Fruit fly (Drosophila melanogaster) whole organism, embryonic: ENCODE results near the gene Cpr30F.

Experiments used
- CG10267 ChIP-seq: fragments of 200-800 bp; sonication (Bioruptor generic); optimal IDR thresholded peaks from 2 replicates; lab custom pipeline; 2018; ENCODE audit warnings: missing biosample characterization, mild to moderate bottlenecking, missing genetic modification characterization, moderate library complexity
- CG10565 ChIP-seq: fragments of 200-800 bp; sonication (Bioruptor generic); optimal IDR thresholded peaks from 3 replicates; lab custom pipeline; 2016; ENCODE audit warnings: missing biosample characterization, mild to moderate bottlenecking, missing genetic modification characterization
- CG10654 ChIP-seq: fragments of 200-800 bp; sonication (Bioruptor generic); optimal IDR thresholded peaks from 2 replicates; lab custom pipeline; 2016; ENCODE audit warnings: missing biosample characterization, missing genetic modification characterization
- CG10959 ChIP-seq: fragments of 200-800 bp; sonication (Bioruptor generic); IDR thresholded peaks from 2 replicates; pipeline ENCODE4 v1.3.6; 2022; ENCODE audit warnings: missing biosample characterization, missing genetic modification characterization
- CG10979 ChIP-seq: fragments of 200-800 bp; sonication (Bioruptor generic); optimal IDR thresholded peaks from 2 replicates; lab custom pipeline; 2018; ENCODE audit warnings: missing biosample characterization, mild to moderate bottlenecking, missing genetic modification characterization, moderate library complexity
- CG11398 ChIP-seq: fragments of 200-800 bp; sonication (Bioruptor generic); optimal IDR thresholded peaks from 2 replicates; lab custom pipeline; 2016; ENCODE audit warnings: missing biosample characterization, missing genetic modification characterization
- CG13624 ChIP-seq: fragments of 200-800 bp; sonication (Bioruptor generic); optimal IDR thresholded peaks from 2 replicates; lab custom pipeline; 2016; ENCODE audit warnings: missing biosample characterization, missing genetic modification characterization
- CG15269 ChIP-seq: fragments of 200-800 bp; sonication (Bioruptor generic); optimal IDR thresholded peaks from 2 replicates; lab custom pipeline; 2018; ENCODE audit warnings: missing biosample characterization, mild to moderate bottlenecking, missing genetic modification characterization, moderate library complexity
- CG15696 ChIP-seq: fragments of 200-800 bp; sonication (Bioruptor generic); optimal IDR thresholded peaks from 2 replicates; lab custom pipeline; 2019; ENCODE audit warnings: missing biosample characterization, mild to moderate bottlenecking, missing genetic modification characterization, moderate library complexity
- CG18599 ChIP-seq: fragments of 200-800 bp; sonication (Bioruptor generic); optimal IDR thresholded peaks from 3 replicates; lab custom pipeline; 2017; ENCODE audit warnings: missing biosample characterization, missing genetic modification characterization, mild to moderate bottlenecking, moderate library complexity, missing genetic modification reagents
- CG31441 ChIP-seq: fragments of 200-800 bp; sonication (Bioruptor generic); IDR thresholded peaks from 2 replicates; pipeline ENCODE4 v1.3.6; 2022; ENCODE audit warnings: missing biosample characterization, missing genetic modification characterization
- CG3407 ChIP-seq: fragments of 200-800 bp; sonication (Bioruptor generic); optimal IDR thresholded peaks from 2 replicates; lab custom pipeline; 2018; ENCODE audit warnings: missing biosample characterization, mild to moderate bottlenecking, missing genetic modification characterization
- CG34376 ChIP-seq: fragments of 200-800 bp; sonication (Bioruptor generic); optimal IDR thresholded peaks from 2 replicates; lab custom pipeline; 2018; ENCODE audit warnings: missing biosample characterization, mild to moderate bottlenecking, missing genetic modification characterization
- CG34422 ChIP-seq: fragments of 200-800 bp; sonication (Bioruptor generic); IDR thresholded peaks from 3 replicates; pipeline ENCODE4 v1.3.6; 2022; ENCODE audit warnings: missing biosample characterization, missing genetic modification characterization
- CG3838 ChIP-seq: fragments of 200-800 bp; sonication (Bioruptor generic); optimal IDR thresholded peaks from 3 replicates; lab custom pipeline; 2016; ENCODE audit warnings: missing biosample characterization, missing genetic modification characterization
- CG3995 ChIP-seq: fragments of 200-800 bp; sonication (Bioruptor generic); optimal IDR thresholded peaks from 3 replicates; lab custom pipeline; 2016; ENCODE audit warnings: missing biosample characterization, missing genetic modification characterization
- CG6813 ChIP-seq: fragments of 200-800 bp; sonication (Bioruptor generic); optimal IDR thresholded peaks from 2 replicates; lab custom pipeline; 2017; ENCODE audit warnings: missing biosample characterization, missing genetic modification characterization, mild to moderate bottlenecking, moderate library complexity, missing genetic modification reagents
- CG8089 ChIP-seq: fragments of 200-800 bp; sonication (Bioruptor generic); optimal IDR thresholded peaks from 3 replicates; lab custom pipeline; 2016; ENCODE audit warnings: missing biosample characterization, missing genetic modification characterization
- CG8281 ChIP-seq: fragments of 200-800 bp; sonication (Bioruptor generic); optimal IDR thresholded peaks from 2 replicates; lab custom pipeline; 2018; ENCODE audit warnings: missing biosample characterization, mild to moderate bottlenecking, missing genetic modification characterization, moderate library complexity
- CG8478 ChIP-seq: fragments of >200 bp; optimal IDR thresholded peaks from 2 replicates; lab custom pipeline; 2018
- CG9727 ChIP-seq: fragments of 200-800 bp; sonication (Bioruptor generic); optimal IDR thresholded peaks from 3 replicates; lab custom pipeline; 2017; ENCODE audit warnings: missing biosample characterization, mild to moderate bottlenecking, missing genetic modification characterization
- CkIIα-i1 ChIP-seq: fragments of 200-800 bp; sonication (Bioruptor generic); IDR thresholded peaks from 2 replicates; pipeline ENCODE4 v1.3.6; 2022; ENCODE audit warnings: missing biosample characterization, missing genetic modification characterization
- Dp ChIP-seq: fragments of 200-800 bp; sonication (Bioruptor generic); optimal IDR thresholded peaks from 2 replicates; lab custom pipeline; 2018; ENCODE audit warnings: missing biosample characterization, mild to moderate bottlenecking, missing genetic modification characterization, moderate library complexity
- Fer1 ChIP-seq: fragments of 200-800 bp; sonication (Bioruptor generic); optimal IDR thresholded peaks from 2 replicates; lab custom pipeline; 2017; ENCODE audit warnings: missing biosample characterization, mild to moderate bottlenecking, missing genetic modification characterization
- HHEX ChIP-seq: fragments of 200-800 bp; sonication (Bioruptor generic); optimal IDR thresholded peaks from 3 replicates; lab custom pipeline; 2017; ENCODE audit warnings: missing biosample characterization, mild to moderate bottlenecking, missing genetic modification characterization, missing genetic modification reagents
- HLH4C ChIP-seq: fragments of 200-800 bp; sonication (Bioruptor generic); IDR thresholded peaks from 3 replicates; pipeline ENCODE4 v1.3.6; 2022; ENCODE audit warnings: missing biosample characterization, missing genetic modification characterization; ENCODE audit not compliant: partially characterized antibody
- HLH54F ChIP-seq: fragments of 200-800 bp; sonication (Bioruptor generic); optimal IDR thresholded peaks from 3 replicates; lab custom pipeline; 2016; ENCODE audit warnings: missing biosample characterization, missing genetic modification characterization
- Neu2 ChIP-seq: fragments of 200-800 bp; sonication (Bioruptor generic); optimal IDR thresholded peaks from 3 replicates; lab custom pipeline; 2016; ENCODE audit warnings: missing biosample characterization, missing genetic modification characterization, borderline replicate concordance
- NfI ChIP-seq: fragments of 200-800 bp; sonication (Bioruptor generic); optimal IDR thresholded peaks from 3 replicates; lab custom pipeline; 2018; ENCODE audit warnings: missing biosample characterization, mild to moderate bottlenecking, missing genetic modification characterization, moderate library complexity
- Taf1 ChIP-seq: fragments of 200-800 bp; sonication (Bioruptor generic); IDR thresholded peaks from 2 replicates; pipeline ENCODE4 v1.3.6; 2022; ENCODE audit warnings: missing biosample characterization, missing genetic modification characterization
- YL-1 ChIP-seq: fragments of 200-800 bp; sonication (Bioruptor generic); optimal IDR thresholded peaks from 3 replicates; lab custom pipeline; 2017; ENCODE audit warnings: missing biosample characterization, mild to moderate bottlenecking, missing genetic modification characterization
- bab2 ChIP-seq: fragments of 200-800 bp; sonication (Bioruptor generic); optimal IDR thresholded peaks from 2 replicates; lab custom pipeline; 2016; ENCODE audit warnings: missing biosample characterization, missing genetic modification characterization
- bcd ChIP-seq: fragments of 200-800 bp; sonication (Bioruptor generic); optimal IDR thresholded peaks from 2 replicates; lab custom pipeline; 2017; ENCODE audit warnings: missing biosample characterization, mild to moderate bottlenecking, missing genetic modification characterization
- btn ChIP-seq: fragments of 200-800 bp; sonication (Bioruptor generic); optimal IDR thresholded peaks from 2 replicates; lab custom pipeline; 2016; ENCODE audit warnings: missing biosample characterization, missing genetic modification characterization
- cato ChIP-seq: fragments of 200-800 bp; sonication (Bioruptor generic); optimal IDR thresholded peaks from 2 replicates; lab custom pipeline; 2016; ENCODE audit warnings: missing biosample characterization, missing genetic modification characterization, borderline replicate concordance
- chif ChIP-seq, 2 experiments: fragments of 200-800 bp; sonication (Bioruptor generic); optimal IDR thresholded peaks; 3 replicates each; lab custom pipeline; 2016; ENCODE audit warnings: missing biosample characterization in 2 of 2, missing genetic modification characterization in 2 of 2
- dmrt99B ChIP-seq: fragments of 200-800 bp; sonication (Bioruptor generic); optimal IDR thresholded peaks from 2 replicates; lab custom pipeline; 2018; ENCODE audit warnings: missing biosample characterization, mild to moderate bottlenecking, missing genetic modification characterization, moderate library complexity
- gcm2 ChIP-seq: fragments of 200-800 bp; sonication (Bioruptor generic); optimal IDR thresholded peaks from 2 replicates; lab custom pipeline; 2016; ENCODE audit warnings: missing biosample characterization, missing genetic modification characterization
- gfzf ChIP-seq: fragments of 200-800 bp; sonication (Bioruptor generic); optimal IDR thresholded peaks from 2 replicates; lab custom pipeline; 2016; ENCODE audit warnings: missing biosample characterization, mild to moderate bottlenecking, missing genetic modification characterization, moderate library complexity
- her ChIP-seq: fragments of 200-800 bp; sonication (Bioruptor generic); optimal IDR thresholded peaks from 2 replicates; lab custom pipeline; 2016; ENCODE audit warnings: missing biosample characterization, missing genetic modification characterization
- lilli ChIP-seq: fragments of 200-800 bp; sonication (Bioruptor generic); optimal IDR thresholded peaks from 3 replicates; lab custom pipeline; 2016; ENCODE audit warnings: missing biosample characterization, missing genetic modification characterization
- odd ChIP-seq: fragments of 200-800 bp; sonication (Bioruptor generic); optimal IDR thresholded peaks from 2 replicates; lab custom pipeline; 2017; ENCODE audit warnings: missing biosample characterization, mild to moderate bottlenecking, missing genetic modification characterization
- org-1 ChIP-seq: fragments of 200-800 bp; sonication (Bioruptor generic); optimal IDR thresholded peaks from 2 replicates; lab custom pipeline; 2017; ENCODE audit warnings: missing biosample characterization, missing genetic modification characterization
- p53 ChIP-seq: fragments of 200-800 bp; sonication (Bioruptor generic); optimal IDR thresholded peaks from 2 replicates; lab custom pipeline; 2016; ENCODE audit warnings: missing biosample characterization, missing genetic modification characterization
- slou ChIP-seq: fragments of 200-800 bp; sonication (Bioruptor generic); optimal IDR thresholded peaks from 3 replicates; lab custom pipeline; 2016; ENCODE audit warnings: missing biosample characterization, missing genetic modification characterization
- ssp ChIP-seq: fragments of 200-800 bp; sonication (Bioruptor generic); IDR thresholded peaks from 2 replicates; pipeline ENCODE4 v1.3.6; 2022; ENCODE audit warnings: missing biosample characterization, missing genetic modification characterization
- tx ChIP-seq: fragments of 200-800 bp; sonication (Bioruptor generic); optimal IDR thresholded peaks from 2 replicates; lab custom pipeline; 2016; ENCODE audit warnings: missing biosample characterization, missing genetic modification characterization
- usp ChIP-seq: fragments of >200 bp; optimal IDR thresholded peaks from 2 replicates; lab custom pipeline; 2017; ENCODE audit warnings: missing biosample characterization, missing genetic modification characterization
- wdn ChIP-seq: fragments of 200-800 bp; sonication (Bioruptor generic); IDR thresholded peaks from 2 replicates; pipeline ENCODE4 v1.3.6; 2022; ENCODE audit warnings: missing biosample characterization, missing genetic modification characterization
- z ChIP-seq: fragments of 200-800 bp; sonication (Bioruptor generic); IDR thresholded peaks from 3 replicates; pipeline ENCODE4 v1.3.6; 2022; ENCODE audit warnings: missing biosample characterization, missing genetic modification characterization

Gene Cpr30F

dm6 chr2L:9938631-9939256, 5.8 kb upstream of the Cpr30F start, which contains the start of the genes Datp and CG4619 (continued):
- TF ChIP-seq CG34422, result peak; percentile 85; the same call in 2 of the 3 replicates
- TF ChIP-seq HLH4C, result no peak
- no peak for TF ChIP-seq btn
- no peak for TF ChIP-seq slou
- 0 out of 2 replicates have a peak, but pooled peaks have one; percentile 20 for TF ChIP-seq wdn (GFP tag; lab: Robert Waterston, UW)
- TF ChIP-seq CG3838 (GFP tag; lab: Kevin White, UChicago), result no peak
- peak; percentile 30 for TF ChIP-seq bcd (GFP tag; lab: Kevin White, UChicago)
- TF ChIP-seq HHEX (GFP tag; lab: Kevin White, UChicago), result peak; percentile 7
- TF ChIP-seq CkIIα-i1 (GFP tag; lab: Robert Waterston, UW), result no peak
- TF ChIP-seq CG3995, result peak; percentile 36
- TF ChIP-seq org-1 (GFP tag; lab: Kevin White, UChicago), result no peak
- TF ChIP-seq CG10959, result no peak
- TF ChIP-seq odd (GFP tag; lab: Kevin White, UChicago), result no peak
- TF ChIP-seq CG15696 (tag; lab: Kevin White, UChicago), result no peak
- TF ChIP-seq lilli (GFP tag; lab: Kevin White, UChicago), result peak; percentile 51
- TF ChIP-seq CG10979 (tag; lab: Kevin White, UChicago), result peak; percentile 6
- TF ChIP-seq CG13624 (GFP tag; lab: Kevin White, UChicago), result peak; percentile 32
- TF ChIP-seq CG10267 (tag; lab: Kevin White, UChicago), result peak; percentile 92
- no peak for TF ChIP-seq CG10565 (GFP tag; lab: Kevin White, UChicago)
- peak; percentile 67 for TF ChIP-seq HLH54F (GFP tag; lab: Kevin White, UChicago)
- TF ChIP-seq ssp (GFP tag; lab: Robert Waterston, UW), result no peak
- no peak for TF ChIP-seq CG9727 (GFP tag; lab: Kevin White, UChicago)
- peak; percentile 16 for TF ChIP-seq CG6813 (GFP tag; lab: Kevin White, UChicago)
- TF ChIP-seq p53 (GFP tag; lab: Kevin White, UChicago), result no peak
- no peak for TF ChIP-seq gcm2 (GFP tag; lab: Kevin White, UChicago)
- no peak for TF ChIP-seq usp (GFP tag; lab: Kevin White, UChicago)
- TF ChIP-seq CG10654 (GFP tag; lab: Kevin White, UChicago), result peak; percentile 12
- TF ChIP-seq CG34376 (GFP tag; lab: Kevin White, UChicago), result peak; percentile 31
- peak in 1 of 2 experiments; percentile 16 for TF ChIP-seq chif (GFP tag; optimal IDR thresholded peaks at IDR 0.05; lab: Kevin White, UChicago)
- TF ChIP-seq Fer1 (GFP tag; lab: Kevin White, UChicago), result peak; percentile 52
- peak; percentile 33; the same call in 1 of the 2 replicates for TF ChIP-seq Taf1 (GFP tag; lab: Robert Waterston, UW)
- TF ChIP-seq CG8281 (tag; lab: Kevin White, UChicago), result no peak
- peak; percentile 68 for TF ChIP-seq YL-1 (GFP tag; lab: Kevin White, UChicago)
- TF ChIP-seq bab2, result peak; percentile 5
- no peak for TF ChIP-seq CG11398
- TF ChIP-seq z, result no peak
- no peak for TF ChIP-seq CG3407 (GFP tag; lab: Kevin White, UChicago)
- TF ChIP-seq her (GFP tag; lab: Kevin White, UChicago), result peak; percentile 54
- TF ChIP-seq Neu2 (GFP tag; lab: Kevin White, UChicago), result peak; percentile 50
- no peak for TF ChIP-seq gfzf
- peak; percentile 26 for TF ChIP-seq tx (GFP tag; lab: Kevin White, UChicago)
- peak; percentile 61 for TF ChIP-seq NfI (GFP tag; lab: Kevin White, UChicago)
- TF ChIP-seq cato (GFP tag; lab: Kevin White, UChicago), result no peak
- peak; percentile 17 for TF ChIP-seq Dp
- TF ChIP-seq dmrt99B (tag; lab: Kevin White, UChicago), result no peak
- TF ChIP-seq CG18599, result peak; percentile 72
- no peak for TF ChIP-seq CG8478 (lab: Kevin White, UChicago)
- no peak for TF ChIP-seq CG31441
- no peak for TF ChIP-seq CG15269 (tag; lab: Kevin White, UChicago)
- peak; percentile 28 for TF ChIP-seq CG8089 (GFP tag; lab: Kevin White, UChicago)
